Worm (Caenorhabditis elegans) whole organism, midembryonic: Measurements from ENCODE around the gene trpp-5.

Experiments used
- T22C8.4 ChIP-seq: fragments of 200-800 bp; sonication (Bioruptor generic); IDR thresholded peaks from 2 replicates; pipeline ENCODE4 v1.3.6; 2022; ENCODE audit warnings: missing genetic modification characterization, missing compliant biosample characterization
- cog-1 ChIP-seq: sonication (generic microtip); optimal IDR thresholded peaks from 2 replicates; lab custom pipeline; 2016; ENCODE audit warnings: missing genetic modification characterization, missing compliant biosample characterization
- flt-1 ChIP-seq: fragments of 200-800 bp; sonication (Bioruptor generic); IDR thresholded peaks from 2 replicates; pipeline ENCODE4 v1.3.6; 2022; ENCODE audit warnings: missing genetic modification characterization, missing compliant biosample characterization
- klf-2 ChIP-seq: fragments of 200-800 bp; sonication (Bioruptor generic); conservative IDR thresholded peaks from 2 replicates; pipeline ENCODE4 v1.3.6; 2022; ENCODE audit warnings: missing genetic modification reagents, missing genetic modification characterization, missing compliant biosample characterization
- med-1 ChIP-seq: sonication (generic microtip); optimal IDR thresholded peaks from 2 replicates; lab custom pipeline; 2017; ENCODE audit warnings: missing genetic modification characterization, mild to moderate bottlenecking, missing compliant biosample characterization, antibody characterized with exemption, missing genetic modification reagents; ENCODE audit not compliant: insufficient read depth
- ref-1 ChIP-seq: fragments of 200-800 bp; sonication (Bioruptor generic); conservative IDR thresholded peaks from 2 replicates; pipeline ENCODE4 v1.3.6; 2022; ENCODE audit warnings: missing genetic modification reagents, missing genetic modification characterization, missing compliant biosample characterization
- tab-1 ChIP-seq: fragments of 200-800 bp; sonication (Bioruptor generic); IDR thresholded peaks from 2 replicates; pipeline ENCODE4 v1.3.6; 2022; ENCODE audit warnings: missing genetic modification characterization, missing compliant biosample characterization
- ztf-23 ChIP-seq: fragments of 200-800 bp; sonication (Bioruptor generic); IDR thresholded peaks from 2 replicates; pipeline ENCODE4 v1.3.6; 2022; ENCODE audit warnings: missing genetic modification reagents, missing genetic modification characterization, missing compliant biosample characterization
- ztf-29 ChIP-seq: fragments of 200-800 bp; sonication (Bioruptor generic); IDR thresholded peaks from 2 replicates; pipeline ENCODE4 v1.3.6; 2022; ENCODE audit warnings: missing genetic modification reagents, missing genetic modification characterization, missing compliant biosample characterization

DNA sequence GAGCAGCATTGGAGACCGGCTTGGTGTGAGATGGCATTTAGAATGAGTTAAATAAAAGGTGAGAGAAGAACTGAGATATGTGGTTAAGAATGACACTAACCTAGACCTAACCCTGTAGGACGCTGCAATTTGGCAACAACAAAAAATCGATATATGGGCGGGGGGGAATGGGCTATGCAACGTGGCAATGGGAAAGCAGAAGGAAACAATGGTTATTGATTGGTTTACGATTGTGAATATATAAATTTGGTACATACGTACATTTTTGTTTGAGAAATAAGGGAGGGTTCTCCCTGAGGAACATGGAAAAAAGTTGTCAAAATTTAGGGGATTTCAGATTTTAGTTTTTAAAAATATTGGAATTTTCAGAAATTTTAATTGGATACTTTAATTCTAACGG lies 46.9 kb upstream of the trpp-5 start, which contains the start of gene tag-276:
- TF ChIP-seq ztf-29 (GFP tag; lab: Robert Waterston, UW) (no peak), klf-2 (no peak), T22C8.4 (GFP tag; lab: Robert Waterston, UW) (no peak), cog-1 (tag; lab: Kevin White, UChicago) (no peak), med-1 (GFP tag; lab: Kevin White, UChicago) (no peak), flt-1 (GFP tag; lab: Robert Waterston, UW) (no peak), tab-1 (no peak), ztf-23 (GFP tag; lab: Robert Waterston, UW) (no peak), ref-1 (GFP tag; lab: Robert Waterston, UW) (no peak)
